Fruit fly (Drosophila melanogaster) whole organism, adult: ENCODE results near the gene Hug.
"Not testable (repeated sequence)": the region's sequence is repeated elsewhere in the genome, so short reads cannot be mapped to it uniquely, and the experiment has no call there.

Experiments
- CG33017 ChIP-seq: fragments of 200-800 bp; sonication (Bioruptor generic); optimal IDR thresholded peaks from 2 replicates; lab custom pipeline; 2018; ENCODE audit warnings: missing biosample characterization, mild to moderate bottlenecking, missing genetic modification characterization, moderate library complexity
- CG7045 ChIP-seq: fragments of 200-800 bp; sonication (Bioruptor generic); optimal IDR thresholded peaks from 2 replicates; lab custom pipeline; 2017; ENCODE audit warnings: missing biosample characterization, mild to moderate bottlenecking, missing genetic modification characterization
- CG7101 ChIP-seq: fragments of 200-800 bp; sonication (Bioruptor generic); optimal IDR thresholded peaks from 2 replicates; lab custom pipeline; 2018; ENCODE audit warnings: missing biosample characterization, mild to moderate bottlenecking, missing genetic modification characterization, moderate library complexity
- Hr96 ChIP-seq: fragments of 200-800 bp; sonication (Bioruptor generic); optimal IDR thresholded peaks from 2 replicates; lab custom pipeline; 2016; ENCODE audit warnings: missing biosample characterization, missing genetic modification characterization
- Mnt ChIP-seq: fragments of 200-800 bp; sonication (Bioruptor generic); optimal IDR thresholded peaks from 2 replicates; lab custom pipeline; 2016; ENCODE audit warnings: missing biosample characterization, mild to moderate bottlenecking, missing genetic modification characterization
- cnc ChIP-seq, 2 experiments: fragments of >200 bp; optimal IDR thresholded peaks; 2 replicates each; lab custom pipeline; 2017
- kay ChIP-seq: fragments of 200-800 bp; sonication (Bioruptor generic); peaks from one replicate; lab custom pipeline; 2016; ENCODE audit warnings: missing biosample characterization, missing genetic modification characterization, borderline replicate concordance
- ovo ChIP-seq: fragments of 200-800 bp; sonication (Bioruptor generic); optimal IDR thresholded peaks from 2 replicates; lab custom pipeline; 2016; ENCODE audit warnings: missing biosample characterization, missing genetic modification characterization
- pad ChIP-seq: fragments of 200-800 bp; sonication (Bioruptor generic); optimal IDR thresholded peaks from 3 replicates; lab custom pipeline; 2017; ENCODE audit warnings: missing biosample characterization, missing genetic modification characterization, mild to moderate bottlenecking, moderate library complexity, missing genetic modification reagents
- tj ChIP-seq: fragments of 200-800 bp; sonication (Bioruptor generic); optimal IDR thresholded peaks from 3 replicates; lab custom pipeline; 2017; ENCODE audit warnings: missing biosample characterization, mild to moderate bottlenecking, missing genetic modification characterization, moderate library complexity
- toe ChIP-seq: fragments of 200-800 bp; sonication (Bioruptor generic); optimal IDR thresholded peaks from 2 replicates; lab custom pipeline; 2016; ENCODE audit warnings: missing biosample characterization, missing genetic modification characterization

- TF ChIP-seq tj; CG7101 (tag; lab: Kevin White, UChicago); cnc (optimal IDR thresholded peaks at IDR 0.05; lab: Kevin White, UChicago); toe (GFP tag; lab: Kevin White, UChicago); pad; kay; CG7045 (GFP tag; lab: Kevin White, UChicago); Mnt (GFP tag; lab: Kevin White, UChicago); CG33017 (tag; lab: Kevin White, UChicago); Hr96 (GFP tag; lab: Kevin White, UChicago); ovo (GFP tag; lab: Kevin White, UChicago): not testable (repeated sequence)
Measured at dm6 chr3R:12505493-12505892, 20.5 kb upstream of the Hug start, which contains the start of gene Hsp70Bb.
